Worm (Caenorhabditis elegans): Measurements from ENCODE around the gene acr-14.

Gene acr-14

DNA sequence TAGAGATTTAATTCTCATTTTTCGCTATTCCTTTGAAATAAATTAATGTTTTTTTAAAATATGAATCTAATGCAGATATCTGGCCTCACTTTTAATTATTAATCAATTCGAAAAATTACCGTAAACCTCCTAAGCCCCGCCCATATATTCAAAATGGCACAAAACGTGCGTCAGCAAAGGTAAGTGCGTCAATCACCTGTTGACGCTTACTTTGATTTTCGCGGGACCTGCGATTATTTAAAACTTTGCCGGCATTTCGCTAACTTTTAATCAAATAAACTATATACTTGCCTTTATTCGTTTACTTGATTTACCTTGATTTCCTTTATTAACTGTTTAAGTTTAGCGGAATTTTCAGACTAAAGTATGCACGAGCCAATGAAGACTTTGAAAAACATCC is 19.0 kb downstream of the acr-14 start, which contains the start of gene pch-2 (continued):
- TF ChIP-seq unc-130 (tag; optimal IDR thresholded peaks at IDR 0.05), result peak; percentile 3
- peak; percentile 75 for TF ChIP-seq nhr-85 (tag)
- peak; percentile 67 for TF ChIP-seq nhr-47 (tag; optimal IDR thresholded peaks at IDR 0.05)
- no peak for TF ChIP-seq zag-1 (tag; optimal IDR thresholded peaks at IDR 0.05)
- TF ChIP-seq ceh-8 (GFP tag; optimal IDR thresholded peaks at IDR 0.05), result no peak
- TF ChIP-seq C04F5.9 (tag; optimal IDR thresholded peaks at IDR 0.05), result peak; percentile 64
- peak; percentile 32 for TF ChIP-seq skn-1 (tag; optimal IDR thresholded peaks at IDR 0.05)
- TF ChIP-seq nhr-20 (tag; optimal IDR thresholded peaks at IDR 0.05), result peak; percentile 61
- TF ChIP-seq F16B12.6 (tag; optimal IDR thresholded peaks at IDR 0.05), result peak; percentile 38
- peak; percentile 37 for TF ChIP-seq nhr-77 (tag; optimal IDR thresholded peaks at IDR 0.05)
- peak; percentile 46 for TF ChIP-seq nhr-19 (GFP tag; conservative IDR thresholded peaks at IDR 0.05)
- peak; percentile 78 to 93 for TF ChIP-seq lin-35 (GFP tag; optimal IDR thresholded peaks at IDR 0.05)
- TF ChIP-seq elt-3 (tag; optimal IDR thresholded peaks at IDR 0.05), result peak in 1 of 6 experiments; percentile 59

DNA sequence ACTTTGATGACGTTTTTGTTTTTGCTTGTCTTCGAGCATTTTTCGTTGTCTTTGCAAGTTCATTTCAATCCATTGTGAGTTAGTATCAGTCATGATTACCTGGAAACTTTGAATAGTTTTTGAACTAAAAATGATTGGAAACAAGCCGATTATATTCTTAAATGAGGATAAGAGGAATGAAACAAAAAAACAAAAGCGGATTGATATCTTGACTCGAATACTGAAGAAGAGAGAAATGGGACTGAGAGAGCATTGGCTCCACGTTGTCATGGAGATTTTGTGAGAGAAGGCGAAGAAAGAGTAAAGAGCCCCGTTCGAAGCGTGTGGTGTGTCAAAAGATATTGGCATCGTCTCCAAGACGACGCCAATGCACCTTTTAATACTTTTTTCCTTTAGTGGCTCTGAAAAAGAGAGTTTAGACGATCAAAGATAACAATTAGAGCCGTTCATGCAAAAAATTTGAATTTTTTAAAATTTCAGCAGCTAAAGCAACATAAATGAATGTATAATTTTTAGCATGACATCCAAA is 20.1 kb downstream of the acr-14 start, which contains the start of the genes tub-1 and tmem-138:
Gene tub-1, minus strand, starts transcription at position 101 of the 529 bp plus-strand sequence.
Gene tmem-138, plus strand, starts transcription at position 479 of the 529 bp plus-strand sequence.
- TF ChIP-seq fkh-8 (tag; optimal IDR thresholded peaks at IDR 0.05), result peak; percentile 70
- TF ChIP-seq pag-3 (tag; optimal IDR thresholded peaks at IDR 0.05; ENCODE audit: borderline replicate concordance, insufficient read depth), result no peak
- no peak for TF ChIP-seq rnt-1 (tag; optimal IDR thresholded peaks at IDR 0.05)
- TF ChIP-seq dsc-1 (tag; optimal IDR thresholded peaks at IDR 0.05), result peak; percentile 42
- TF ChIP-seq Y116A8C.19 (tag; optimal IDR thresholded peaks at IDR 0.05; ENCODE audit: borderline replicate concordance), result no peak
- TF ChIP-seq nhr-47 (tag; optimal IDR thresholded peaks at IDR 0.05), result no peak
- TF ChIP-seq zip-4 (GFP tag; optimal IDR thresholded peaks at IDR 0.05), result no peak
- no peak for TF ChIP-seq mdl-1 (tag; optimal IDR thresholded peaks at IDR 0.05)
- TF ChIP-seq vab-15 (tag; optimal IDR thresholded peaks at IDR 0.05), result no peak
- TF ChIP-seq efl-3 (GFP tag; optimal IDR thresholded peaks at IDR 0.05), result no peak

DNA sequence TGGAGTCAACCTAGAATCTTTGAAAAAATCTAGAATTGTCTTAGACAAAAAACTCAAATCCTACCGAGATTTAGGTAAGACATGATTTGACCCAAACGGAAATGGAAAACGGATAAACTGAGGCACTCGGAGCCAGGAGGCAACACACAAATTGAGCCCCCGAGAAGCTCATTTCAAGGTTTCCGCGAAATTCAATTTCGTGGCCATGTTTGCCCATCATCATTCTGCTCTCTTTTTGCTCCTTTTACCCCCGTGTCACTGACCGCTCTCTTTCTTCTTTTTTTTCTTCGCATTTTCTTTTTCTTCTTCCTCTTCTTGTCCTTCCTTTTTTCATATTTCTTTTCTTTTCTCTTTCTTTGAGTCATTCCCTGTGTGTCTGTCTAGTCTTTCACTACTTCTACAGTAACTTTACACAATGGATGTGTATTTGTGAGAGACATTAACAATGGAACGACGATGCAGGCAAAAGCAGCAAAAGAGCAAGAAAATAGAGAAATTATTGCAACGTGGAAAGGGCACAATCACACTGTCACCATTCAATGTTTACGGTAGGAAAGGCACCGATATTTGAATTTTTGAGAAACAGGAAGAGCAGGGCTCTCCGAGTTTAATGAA is 24.2 kb downstream of the acr-14 start:
- no peak for TF ChIP-seq nhr-20 (tag; optimal IDR thresholded peaks at IDR 0.05)
- TF ChIP-seq ceh-82 (tag; optimal IDR thresholded peaks at IDR 0.05), result no peak
- peak; percentile 44 for TF ChIP-seq fkh-10 (GFP tag; optimal IDR thresholded peaks at IDR 0.05)
- peak; percentile 11 for TF ChIP-seq ces-1 (GFP tag; optimal IDR thresholded peaks at IDR 0.05)
- no peak for TF ChIP-seq efl-1 (optimal IDR thresholded peaks at IDR 0.05)
- TF ChIP-seq efl-1 (GFP tag; optimal IDR thresholded peaks at IDR 0.05 in 1 of 2), result no peak
- no peak for TF ChIP-seq xbp-1 (tag; optimal IDR thresholded peaks at IDR 0.05)
- no peak for TF ChIP-seq nhr-77 (tag; optimal IDR thresholded peaks at IDR 0.05)
- no peak for TF ChIP-seq efl-3 (GFP tag; optimal IDR thresholded peaks at IDR 0.05)
- TF ChIP-seq vab-15 (tag; optimal IDR thresholded peaks at IDR 0.05), result no peak
- TF ChIP-seq ztf-11 (tag; optimal IDR thresholded peaks at IDR 0.05), result no peak
- no peak for TF ChIP-seq blmp-1 (tag; optimal IDR thresholded peaks at IDR 0.05)
- no peak for TF ChIP-seq unc-62 (GFP tag; optimal IDR thresholded peaks at IDR 0.05)
- TF ChIP-seq tlp-1 (tag; optimal IDR thresholded peaks at IDR 0.05), result no peak
- no peak for TF ChIP-seq unc-98 (GFP tag; IDR thresholded peaks at IDR 0.05)
- no peak for TF ChIP-seq lin-13 (GFP tag; optimal IDR thresholded peaks at IDR 0.05)
- TF ChIP-seq Y116A8C.19 (tag; optimal IDR thresholded peaks at IDR 0.05; ENCODE audit: borderline replicate concordance), result no peak

DNA sequence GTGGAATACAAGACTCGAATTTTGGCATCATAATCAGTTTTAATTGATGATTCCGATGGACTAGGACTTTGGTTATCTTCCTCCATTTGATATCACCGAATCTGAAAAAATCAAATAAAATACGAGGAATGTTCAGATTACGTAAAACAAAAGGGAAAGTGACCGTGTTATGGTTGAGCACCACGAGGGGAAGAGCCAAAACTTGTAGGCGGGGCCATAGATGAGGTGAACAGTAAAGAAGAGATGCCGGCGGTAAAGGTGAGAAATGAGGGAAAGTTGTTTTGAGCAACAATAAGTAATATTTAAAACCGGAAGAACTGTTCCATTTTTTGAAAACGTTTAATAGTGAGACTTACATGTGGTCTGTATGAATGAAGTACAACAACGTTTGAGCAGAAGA is 27.1 kb downstream of the acr-14 start, which contains the start of gene F10B5.3:
Gene F10B5.3, minus strand, starts transcription at position 101 of the 400 bp plus-strand sequence.
- TF ChIP-seq C16A3.4 (tag; optimal IDR thresholded peaks at IDR 0.05) (no peak), lsy-2 (tag; optimal IDR thresholded peaks at IDR 0.05) (no peak), zag-1 (tag; optimal IDR thresholded peaks at IDR 0.05) (no peak), dpl-1 (GFP tag; optimal IDR thresholded peaks at IDR 0.05) (no peak), efl-3 (GFP tag; optimal IDR thresholded peaks at IDR 0.05) (no peak), hlh-4 (tag; optimal IDR thresholded peaks at IDR 0.05) (no peak), nhr-11 (tag; optimal IDR thresholded peaks at IDR 0.05) (no peak)
